Fruit fly (Drosophila melanogaster): ENCODE results near the gene CG13251.
A peak's percentile ranks its signal among the peaks of the same experiment; 100 is the strongest.

Gene CG13251

DNA sequence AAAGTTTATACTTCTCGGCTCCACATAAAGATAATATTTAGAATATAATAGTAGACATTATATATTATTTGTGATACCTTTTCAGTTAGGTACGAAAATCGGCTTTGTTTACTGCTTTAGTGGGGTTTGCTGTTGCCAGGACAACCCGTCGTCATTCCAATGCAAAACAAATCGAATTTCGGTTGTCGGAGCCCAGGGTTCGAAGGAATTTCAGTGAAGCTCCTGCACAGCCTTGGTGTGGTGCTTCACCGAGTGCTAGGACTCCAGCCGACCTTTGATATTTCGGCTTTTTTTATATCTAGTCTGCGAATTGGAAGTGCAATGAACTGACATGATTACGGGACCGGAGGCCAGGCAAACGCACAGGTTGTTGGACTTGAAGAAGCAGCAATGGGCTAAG is at the start of gene CG13251:
Gene CG13251, plus strand, starts transcription at position 301 of the 400 bp plus-strand sequence.
- no peak for TF ChIP-seq CG16813 (GFP tag; IDR thresholded peaks at IDR 0.05; ENCODE audit: partially characterized antibody)
- no peak for TF ChIP-seq ewg (GFP tag; optimal IDR thresholded peaks at IDR 0.05)
- TF ChIP-seq CG11723 (GFP tag; optimal IDR thresholded peaks at IDR 0.05): no peak
- no peak for TF ChIP-seq z (GFP tag; IDR thresholded peaks at IDR 0.05)
- no peak for TF ChIP-seq wek (GFP tag; optimal IDR thresholded peaks at IDR 0.05)
- TF ChIP-seq CG13894 (tag; optimal IDR thresholded peaks at IDR 0.05): no peak
- no peak for TF ChIP-seq CG1832 (GFP tag; optimal IDR thresholded peaks at IDR 0.05)
- no peak for TF ChIP-seq CG6813 (GFP tag; optimal IDR thresholded peaks at IDR 0.05)
- TF ChIP-seq bigmax (GFP tag; optimal IDR thresholded peaks at IDR 0.05): no peak
- no peak for TF ChIP-seq Opbp (GFP tag; IDR thresholded peaks at IDR 0.05; ENCODE audit: partially characterized antibody)
- TF ChIP-seq CG14441 (GFP tag; IDR thresholded peaks at IDR 0.05): no peak
- no peak for TF ChIP-seq CG6254 (GFP tag; optimal IDR thresholded peaks at IDR 0.05)
- no peak for TF ChIP-seq lbe (GFP tag; optimal IDR thresholded peaks at IDR 0.05)
- TF ChIP-seq Dbx (GFP tag; IDR thresholded peaks at IDR 0.05): no peak
- TF ChIP-seq sens-2 (GFP tag; IDR thresholded peaks at IDR 0.05): no peak
- no peak for TF ChIP-seq Bteb2 (GFP tag; optimal IDR thresholded peaks at IDR 0.05)
- TF ChIP-seq bsh (GFP tag; optimal IDR thresholded peaks at IDR 0.05): no peak
- no peak for TF ChIP-seq gem (tag; optimal IDR thresholded peaks at IDR 0.05)
- TF ChIP-seq CG11695 (GFP tag; IDR thresholded peaks at IDR 0.05): no peak
- no peak for TF ChIP-seq CG7928 (GFP tag; optimal IDR thresholded peaks at IDR 0.05)

DNA sequence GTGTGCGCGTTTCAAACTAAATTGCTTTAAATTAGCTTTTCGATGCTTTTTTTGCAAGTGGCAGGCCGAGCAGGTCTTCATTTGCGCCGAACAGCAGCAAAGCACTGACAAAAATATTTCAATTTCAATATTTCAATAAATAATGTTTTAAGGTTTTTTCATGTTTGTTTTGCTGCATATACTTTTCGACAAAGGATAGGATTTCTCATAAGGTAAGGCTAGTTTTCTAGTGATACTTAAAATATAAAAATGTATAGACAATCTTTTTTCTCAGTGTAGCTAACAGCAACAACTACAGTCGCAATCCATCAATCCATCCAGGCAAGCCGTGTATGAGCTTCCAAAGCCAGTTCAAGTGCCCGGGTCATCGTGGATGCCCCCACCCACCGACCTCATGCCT is 48.5 kb upstream of the CG13251 start:
- TF ChIP-seq CG31388 (GFP tag; optimal IDR thresholded peaks at IDR 0.05) (no peak), klu (GFP tag; IDR thresholded peaks at IDR 0.05) (no peak), CoRest (tag; optimal IDR thresholded peaks at IDR 0.05) (no peak), Hand (GFP tag; optimal IDR thresholded peaks at IDR 0.05) (no peak), Blimp-1 (GFP tag; optimal IDR thresholded peaks at IDR 0.05) (no peak), CG2712 (tag; optimal IDR thresholded peaks at IDR 0.05) (peak; percentile 12), trh (GFP tag; optimal IDR thresholded peaks at IDR 0.05) (no peak), HLH54F (GFP tag; optimal IDR thresholded peaks at IDR 0.05) (no peak), Hsf (GFP tag; optimal IDR thresholded peaks at IDR 0.05) (no peak), dmrt99B (tag; optimal IDR thresholded peaks at IDR 0.05) (peak; percentile 3), CG16863 (GFP tag; optimal IDR thresholded peaks at IDR 0.05) (no peak), Lpt (GFP tag; optimal IDR thresholded peaks at IDR 0.05) (no peak), CG13894 (tag; optimal IDR thresholded peaks at IDR 0.05) (no peak), YL-1 (GFP tag; optimal IDR thresholded peaks at IDR 0.05) (no peak), HmgD (GFP tag; optimal IDR thresholded peaks at IDR 0.05) (no peak), abd-A (tag; optimal IDR thresholded peaks at IDR 0.05) (no peak), Xbp1 (GFP tag; optimal IDR thresholded peaks at IDR 0.05) (no peak), CG1602 (GFP tag; optimal IDR thresholded peaks at IDR 0.05) (no peak), Myb (GFP tag; optimal IDR thresholded peaks at IDR 0.05) (no peak), ERR (GFP tag; optimal IDR thresholded peaks at IDR 0.05) (no peak), chm (GFP tag; IDR thresholded peaks at IDR 0.05) (no peak), pho (GFP tag; optimal IDR thresholded peaks at IDR 0.05) (no peak), CG30020 (tag; optimal IDR thresholded peaks at IDR 0.05) (no peak), Dbx (GFP tag; IDR thresholded peaks at IDR 0.05) (no peak), CG7357 (GFP tag; IDR thresholded peaks at IDR 0.05) (no peak), Ets65A (GFP tag) (peak; percentile 1), CG11504 (tag; optimal IDR thresholded peaks at IDR 0.05) (peak; percentile 29), zen (tag; optimal IDR thresholded peaks at IDR 0.05) (no peak), tup (GFP tag; optimal IDR thresholded peaks at IDR 0.05) (no peak), tll (GFP tag; optimal IDR thresholded peaks at IDR 0.05) (no peak), Sry-δ (GFP tag; optimal IDR thresholded peaks at IDR 0.05) (no peak), Hmr (GFP tag; optimal IDR thresholded peaks at IDR 0.05) (no peak), Sox100B (GFP tag; optimal IDR thresholded peaks at IDR 0.05) (no peak)
